Worm (Caenorhabditis elegans) whole organism, L1 larva: Measurements from ENCODE around the gene mpst-7.

Source experiments
- irx-1 ChIP-seq: sonication (generic microtip); optimal IDR thresholded peaks from 2 replicates; lab custom pipeline; 2016; ENCODE audit warnings: missing genetic modification characterization, missing compliant biosample characterization
- lin-13 ChIP-seq: fragments of 150-350 bp; optimal IDR thresholded peaks from 2 replicates; lab custom pipeline; 2014; ENCODE audit warnings: missing biosample characterization, missing genetic modification reagents, missing genetic modification characterization
- lin-35 ChIP-seq, 2 experiments: fragments of 150-350 bp; optimal IDR thresholded peaks; 2 replicates each; lab custom pipeline; 2014; ENCODE audit warnings: missing biosample characterization in 2 of 2, missing genetic modification characterization in 2 of 2, missing genetic modification reagents in 2 of 2
- mep-1 ChIP-seq: fragments of 150-350 bp; optimal IDR thresholded peaks from 2 replicates; lab custom pipeline; 2014; ENCODE audit warnings: missing biosample characterization, missing genetic modification characterization
- nhr-11 ChIP-seq: fragments of 150-350 bp; optimal IDR thresholded peaks from 2 replicates; lab custom pipeline; 2014; ENCODE audit warnings: missing biosample characterization, missing genetic modification characterization
- nhr-12 ChIP-seq: sonication (generic microtip); optimal IDR thresholded peaks from 2 replicates; lab custom pipeline; 2017; ENCODE audit warnings: missing biosample characterization, missing genetic modification characterization
- nhr-237 ChIP-seq: fragments of 150-350 bp; optimal IDR thresholded peaks from 2 replicates; lab custom pipeline; 2014; ENCODE audit warnings: missing biosample characterization, missing genetic modification characterization
- swsn-7 ChIP-seq: sonication (generic microtip); optimal IDR thresholded peaks from 2 replicates; lab custom pipeline; 2016; ENCODE audit warnings: missing genetic modification characterization, missing compliant biosample characterization
- unc-62 ChIP-seq: fragments of 150-350 bp; optimal IDR thresholded peaks from 2 replicates; lab custom pipeline; 2014; ENCODE audit warnings: missing biosample characterization, missing genetic modification reagents, missing genetic modification characterization

ce11 chrV:12967110-12967509 lies 6.2 kb upstream of the mpst-7 start, which contains the start of gene R186.3:
- no peak for TF ChIP-seq lin-35 (GFP tag; optimal IDR thresholded peaks at IDR 0.05; lab: Kevin White, UChicago)
- no peak for TF ChIP-seq lin-13 (GFP tag; lab: Kevin White, UChicago)
- no peak for TF ChIP-seq unc-62 (GFP tag; lab: Kevin White, UChicago)
- no peak for TF ChIP-seq nhr-11 (tag; lab: Kevin White, UChicago)
- TF ChIP-seq irx-1 (tag; lab: Kevin White, UChicago), result no peak
- no peak for TF ChIP-seq nhr-12 (tag; lab: Kevin White, UChicago)
- no peak for TF ChIP-seq swsn-7 (tag; lab: Kevin White, UChicago)
- TF ChIP-seq mep-1, result no peak
- no peak for TF ChIP-seq nhr-237 (tag; lab: Kevin White, UChicago)
